Worm (Caenorhabditis elegans): ENCODE measurements around the gene sws-1.

Gene sws-1

DNA sequence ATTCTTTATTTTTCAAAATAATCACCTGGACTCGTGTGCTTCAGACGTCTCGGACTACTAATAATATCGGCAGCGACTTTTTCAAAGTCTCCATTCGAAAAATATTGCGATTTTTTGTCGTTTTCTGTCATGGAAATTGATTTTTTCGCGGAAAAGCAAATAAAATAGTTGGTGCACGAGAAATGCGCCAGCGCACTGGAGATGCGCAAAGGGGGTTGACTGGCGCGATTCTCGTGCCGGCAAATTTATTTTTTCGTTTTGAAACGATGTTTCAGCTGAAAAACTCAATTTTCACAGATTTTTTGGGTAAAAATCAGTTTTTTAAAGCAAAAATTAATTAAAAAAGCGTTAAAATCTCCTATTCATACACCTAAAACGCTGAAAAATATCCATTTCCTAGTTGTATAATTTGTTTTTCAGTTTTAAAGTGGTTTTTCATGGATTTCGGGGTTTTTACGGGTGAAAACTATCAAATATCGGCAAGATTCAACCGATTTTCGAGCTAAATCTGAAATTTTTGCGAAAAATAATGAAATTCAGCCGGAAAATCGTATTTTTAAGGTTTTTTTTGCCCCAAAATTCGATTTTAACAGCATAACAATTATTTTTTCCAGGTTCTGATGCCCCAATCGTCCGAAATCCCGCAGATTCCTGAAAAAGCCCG, 9.1 kb upstream of the sws-1 start, which contains the start of the genes reps-1 and Y39B6A.37 (continued):
- TF ChIP-seq mep-1 (tag; optimal IDR thresholded peaks at IDR 0.05) (peak; percentile 88), lin-39 (tag; optimal IDR thresholded peaks at IDR 0.05) (peak; percentile 57), lsy-2 (tag; optimal IDR thresholded peaks at IDR 0.05) (peak; percentile 76 to 79), grh-1 (GFP tag; IDR thresholded peaks at IDR 0.05) (peak; percentile 70), tbx-2 (tag; optimal IDR thresholded peaks at IDR 0.05) (peak; percentile 80), hlh-17 (GFP tag; optimal IDR thresholded peaks at IDR 0.05; ENCODE audit: borderline replicate concordance) (no peak), ceh-8 (GFP tag; optimal IDR thresholded peaks at IDR 0.05) (peak; percentile 55), ceh-88 (GFP tag; IDR thresholded peaks at IDR 0.05) (no peak), ceh-90 (tag; optimal IDR thresholded peaks at IDR 0.05) (peak; percentile 57), efl-1 (optimal IDR thresholded peaks at IDR 0.05) (peak; percentile 70 to 82), efl-1 (GFP tag; optimal IDR thresholded peaks at IDR 0.05 in 1 of 2) (peak; percentile 79 to 98), lin-13 (GFP tag; optimal IDR thresholded peaks at IDR 0.05) (peak; percentile 73), nhr-28 (tag; optimal IDR thresholded peaks at IDR 0.05) (no peak), fos-1 (tag; optimal IDR thresholded peaks at IDR 0.05) (no peak), C04F5.9 (tag; optimal IDR thresholded peaks at IDR 0.05) (peak; percentile 44), blmp-1 (tag; optimal IDR thresholded peaks at IDR 0.05) (peak; percentile 42), sox-4 (tag; optimal IDR thresholded peaks at IDR 0.05) (peak; percentile 56), nhr-71 (tag; optimal IDR thresholded peaks at IDR 0.05) (peak; percentile 86), nhr-77 (tag; optimal IDR thresholded peaks at IDR 0.05) (peak; percentile 16), F16B12.6 (tag; optimal IDR thresholded peaks at IDR 0.05) (peak; percentile 39), swsn-7 (tag; optimal IDR thresholded peaks at IDR 0.05) (peak; percentile 82), hlh-4 (tag; optimal IDR thresholded peaks at IDR 0.05) (no peak), Y116A8C.19 (tag; optimal IDR thresholded peaks at IDR 0.05; ENCODE audit: borderline replicate concordance) (no peak), alr-1 (tag; optimal IDR thresholded peaks at IDR 0.05; ENCODE audit: borderline replicate concordance) (no peak), zip-4 (GFP tag; optimal IDR thresholded peaks at IDR 0.05) (no peak), fkh-8 (tag; optimal IDR thresholded peaks at IDR 0.05) (peak; percentile 52), pqm-1 (tag; optimal IDR thresholded peaks at IDR 0.05) (no peak), egl-27 (tag; optimal IDR thresholded peaks at IDR 0.05) (no peak), vab-15 (tag; optimal IDR thresholded peaks at IDR 0.05) (no peak), aly-2 (tag; optimal IDR thresholded peaks at IDR 0.05) (peak; percentile 53), C34B4.2 (tag; optimal IDR thresholded peaks at IDR 0.05) (no peak), ceh-63 (GFP tag; optimal IDR thresholded peaks at IDR 0.05) (no peak), nhr-76 (tag; optimal IDR thresholded peaks at IDR 0.05) (no peak)

DNA sequence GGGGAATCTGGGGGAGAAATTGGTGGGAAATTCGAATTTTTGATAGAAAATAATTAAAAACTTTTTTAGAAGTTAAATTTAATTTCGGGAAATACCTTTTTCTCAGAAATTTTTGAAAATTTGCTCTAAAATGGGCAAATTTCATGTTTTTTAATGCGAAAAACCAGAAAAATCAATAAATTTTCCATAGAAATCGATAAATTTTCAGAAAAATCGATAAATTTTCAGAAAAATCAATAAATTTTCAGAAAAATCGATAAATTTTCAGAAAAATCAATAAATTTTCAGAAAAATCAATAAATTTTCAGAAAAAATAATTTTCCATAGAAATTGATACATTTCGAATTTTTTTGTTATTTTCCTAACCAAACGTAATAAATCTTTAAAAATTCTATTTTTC, 4.8 kb upstream of the sws-1 start:
- TF ChIP-seq vab-15 (tag; optimal IDR thresholded peaks at IDR 0.05) (no peak), hpl-2 (GFP tag; optimal IDR thresholded peaks at IDR 0.05) (no peak), fkh-10 (GFP tag; optimal IDR thresholded peaks at IDR 0.05) (no peak), nhr-84 (tag; optimal IDR thresholded peaks at IDR 0.05) (no peak)

DNA sequence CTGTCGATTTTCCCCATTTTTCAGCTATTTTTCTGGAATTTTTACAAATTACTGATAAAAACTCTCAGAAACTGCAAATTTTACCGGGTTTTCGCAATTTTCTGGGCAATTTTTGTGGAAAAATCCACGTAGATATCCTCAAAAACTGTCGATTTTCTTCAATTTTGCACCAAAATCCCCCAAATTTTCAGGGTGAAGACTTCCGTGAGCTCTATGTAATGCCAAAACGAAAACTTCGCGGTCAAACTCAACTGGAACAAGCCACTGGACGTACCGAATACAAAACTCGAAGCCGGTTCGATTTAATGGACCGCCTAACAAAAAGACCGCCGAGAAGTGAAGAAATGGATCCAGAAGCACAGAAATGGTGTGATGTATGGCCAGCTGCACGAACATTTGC, 457 bp upstream of the sws-1 start:
- TF ChIP-seq efl-1 (optimal IDR thresholded peaks at IDR 0.05) (no peak), efl-1 (GFP tag; optimal IDR thresholded peaks at IDR 0.05 in 1 of 2) (peak in 1 of 2 experiments; percentile 50), lin-35 (GFP tag; optimal IDR thresholded peaks at IDR 0.05) (no peak)

DNA sequence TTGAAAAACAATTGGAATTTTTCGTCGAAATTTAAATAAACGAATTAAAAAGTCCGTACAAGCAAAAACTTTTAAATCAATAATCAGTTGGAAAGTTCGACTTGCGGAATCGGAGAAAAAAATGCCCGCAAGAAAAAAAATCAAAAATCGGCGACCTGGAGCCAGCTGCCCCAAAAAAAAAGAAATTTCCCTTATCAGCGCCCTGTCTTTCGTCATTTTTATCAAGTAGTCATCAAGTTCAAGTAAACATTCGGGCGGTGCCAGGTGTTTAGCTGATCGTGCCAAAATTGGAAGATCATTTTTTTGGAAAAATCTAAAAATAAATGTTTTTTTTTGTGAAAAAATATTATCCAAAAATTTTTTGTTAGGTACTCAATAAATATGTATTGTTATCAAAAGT, 3.0 kb downstream of the sws-1 start:
- no peak for TF ChIP-seq blmp-1 (tag; optimal IDR thresholded peaks at IDR 0.05)
- no peak for TF ChIP-seq efl-1 (optimal IDR thresholded peaks at IDR 0.05)
- peak in 1 of 2 experiments; percentile 68 for TF ChIP-seq efl-1 (GFP tag; optimal IDR thresholded peaks at IDR 0.05 in 1 of 2)
- peak; percentile 32 for TF ChIP-seq elt-2 (tag; optimal IDR thresholded peaks at IDR 0.05)

Measured in whole organism, L1 larva.